Fruit fly (Drosophila melanogaster): ENCODE results near the gene Gr77a.
A peak's percentile ranks its signal among the peaks of the same experiment; 100 is the strongest.

The Gr77a gene

DNA sequence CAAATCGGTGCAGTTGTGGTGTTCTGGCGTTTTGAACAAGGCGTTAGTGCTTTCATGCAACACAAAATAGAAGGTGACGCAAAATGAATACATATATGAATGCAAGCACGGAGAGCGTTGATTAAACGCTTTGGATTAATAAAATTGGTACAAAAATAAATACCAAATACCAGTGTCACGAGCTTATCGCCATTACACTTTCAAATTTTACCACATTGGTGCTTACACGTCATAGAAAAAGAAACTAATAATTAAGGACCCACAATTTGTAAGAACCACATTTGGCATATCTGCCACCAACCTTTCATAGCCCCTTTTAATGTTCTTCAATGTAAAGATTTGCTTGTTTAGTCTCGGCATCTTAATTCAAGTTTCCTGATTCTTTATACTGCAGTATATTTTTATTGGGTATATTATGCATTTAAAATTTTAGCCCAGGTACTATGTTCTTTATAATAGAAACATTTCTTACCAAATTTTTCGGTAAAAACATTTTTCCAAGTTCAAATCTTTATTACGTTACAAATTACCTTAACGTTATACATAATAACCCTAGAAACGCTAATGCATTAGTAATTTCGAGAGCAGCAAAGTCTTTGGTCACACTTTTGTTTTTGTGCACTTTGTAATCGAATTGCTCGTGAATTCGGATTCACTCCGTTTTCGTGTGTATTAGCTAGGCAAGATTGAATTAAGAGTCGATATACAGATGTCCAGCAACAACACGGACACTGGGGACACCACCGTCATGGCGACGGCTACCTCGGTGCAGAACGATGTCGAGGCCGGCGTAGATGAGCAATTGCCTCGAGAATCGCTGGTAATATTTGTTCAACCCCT lies 39.2 kb upstream of the Gr77a start, which contains the start of the genes Pex16 and Pex14 (continued):
- TF ChIP-seq crp (GFP tag; optimal IDR thresholded peaks at IDR 0.05) (peak in 1 of 2 experiments; percentile 27), Spps (tag; optimal IDR thresholded peaks at IDR 0.05) (peak; percentile 28), Nf-YC (tag; optimal IDR thresholded peaks at IDR 0.05) (peak; percentile 47), Awh (GFP tag; IDR thresholded peaks at IDR 0.05) (peak; percentile 26; the same call in 1 of the 2 replicates), nmo (GFP tag; optimal IDR thresholded peaks at IDR 0.05) (peak; percentile 69), dmrt11E (tag; optimal IDR thresholded peaks at IDR 0.05) (peak; percentile 60), CG3281 (GFP tag; optimal IDR thresholded peaks at IDR 0.05) (peak; percentile 64), CG15514 (GFP tag; optimal IDR thresholded peaks at IDR 0.05) (peak; percentile 49), CG7372 (GFP tag; IDR thresholded peaks at IDR 0.05) (peak; percentile 81), Gug (GFP tag; IDR thresholded peaks at IDR 0.05) (peak; percentile 82), dm (GFP tag; optimal IDR thresholded peaks at IDR 0.05) (peak; percentile 48), CG13296 (GFP tag; optimal IDR thresholded peaks at IDR 0.05) (peak; percentile 45), CG12071 (GFP tag; optimal IDR thresholded peaks at IDR 0.05) (peak; percentile 20), pnt (GFP tag; optimal IDR thresholded peaks at IDR 0.05) (peak; percentile 86), chm (GFP tag; IDR thresholded peaks at IDR 0.05) (peak; percentile 62), mld (GFP tag; IDR thresholded peaks at IDR 0.05; ENCODE audit: partially characterized antibody) (no peak), CG12942 (GFP tag; optimal IDR thresholded peaks at IDR 0.05) (peak; percentile 65), jigr1 (GFP tag; IDR thresholded peaks at IDR 0.05) (no peak), cad (GFP tag; optimal IDR thresholded peaks at IDR 0.05) (no peak), zen2 (GFP tag; IDR thresholded peaks at IDR 0.05; ENCODE audit: partially characterized antibody) (no peak), CG6175 (GFP tag; IDR thresholded peaks at IDR 0.05) (peak; percentile 58; the same call in 1 of the 3 replicates), CG11247 (GFP tag; IDR thresholded peaks at IDR 0.05) (peak; percentile 73), ap (GFP tag; IDR thresholded peaks at IDR 0.05) (peak; percentile 34; the same call in 1 of the 2 replicates), aop (GFP tag; IDR thresholded peaks at IDR 0.05) (no peak), odd (GFP tag; optimal IDR thresholded peaks at IDR 0.05) (peak; percentile 27), eyg (GFP tag; optimal IDR thresholded peaks at IDR 0.05) (peak; percentile 55), dmrt99B (tag; optimal IDR thresholded peaks at IDR 0.05) (no peak), CG17829 (tag; optimal IDR thresholded peaks at IDR 0.05) (peak; percentile 64), CG1233 (GFP tag; optimal IDR thresholded peaks at IDR 0.05) (peak; percentile 57), CG15601 (tag; optimal IDR thresholded peaks at IDR 0.05) (no peak), E2f1 (GFP tag; IDR thresholded peaks at IDR 0.05) (peak; percentile 62; the same call in 1 of the 2 replicates), hth (optimal IDR thresholded peaks at IDR 0.05) (no peak), row (GFP tag; IDR thresholded peaks at IDR 0.05) (peak; percentile 90), pb (GFP tag; optimal IDR thresholded peaks at IDR 0.05) (peak; percentile 33), CG6765 (GFP tag; optimal IDR thresholded peaks at IDR 0.05) (no peak), kah (GFP tag; optimal IDR thresholded peaks at IDR 0.05) (no peak), MTF-1 (GFP tag; optimal IDR thresholded peaks at IDR 0.05; ENCODE audit: borderline replicate concordance) (no peak), CG2129 (GFP tag; IDR thresholded peaks at IDR 0.05; ENCODE audit: partially characterized antibody) (no peak), zen (tag; optimal IDR thresholded peaks at IDR 0.05) (peak; percentile 49), CG1832 (GFP tag; optimal IDR thresholded peaks at IDR 0.05) (no peak), CG10366 (GFP tag; IDR thresholded peaks at IDR 0.05) (peak; percentile 73), ash1 (GFP tag; optimal IDR thresholded peaks at IDR 0.05) (no peak), CG8478 (optimal IDR thresholded peaks at IDR 0.05) (no peak), otp (GFP tag; IDR thresholded peaks at IDR 0.05) (no peak), MESR4 (GFP tag; optimal IDR thresholded peaks at IDR 0.05) (peak; percentile 67), CG8089 (GFP tag; optimal IDR thresholded peaks at IDR 0.05) (peak; percentile 81), Max (GFP tag; optimal IDR thresholded peaks at IDR 0.05) (peak; percentile 53), jumu (GFP tag; optimal IDR thresholded peaks at IDR 0.05) (peak; percentile 69), CG11504 (tag; optimal IDR thresholded peaks at IDR 0.05) (no peak)
